Fruit fly (Drosophila melanogaster) whole organism, wandering third instar larva: ENCODE results near the gene obst-A.

Experiments used
- CG9705 ChIP-seq: fragments of 200-800 bp; sonication (Bioruptor generic); optimal IDR thresholded peaks from 2 replicates; lab custom pipeline; 2018; ENCODE audit warnings: missing biosample characterization, mild to moderate bottlenecking, missing genetic modification characterization
- Dfd ChIP-seq: fragments of >200 bp; optimal IDR thresholded peaks from 2 replicates; lab custom pipeline; 2017; ENCODE audit warnings: missing biosample characterization, missing genetic modification characterization
- HLH106 ChIP-seq: fragments of 200-800 bp; optimal IDR thresholded peaks from 3 replicates; lab custom pipeline; 2019; ENCODE audit warnings: missing biosample characterization, mild to moderate bottlenecking, missing genetic modification characterization, moderate library complexity
- Myc ChIP-seq: fragments of >200 bp; optimal IDR thresholded peaks from 2 replicates; lab custom pipeline; 2017
- Rel ChIP-seq, 2 experiments: fragments of 200-800 bp; sonication (Bioruptor generic) in 1 of 2; optimal IDR thresholded peaks; 2 replicates in 1 of 2; 3 replicates in 1 of 2; lab custom pipeline; 2016 to 2019; ENCODE audit warnings: mild to moderate bottlenecking in 2 of 2, missing biosample characterization in 2 of 2, missing genetic modification characterization in 2 of 2, moderate library complexity in 1 of 2
- Sp1 ChIP-seq: fragments of 200-800 bp; sonication (Bioruptor generic); optimal IDR thresholded peaks from 3 replicates; lab custom pipeline; 2019; ENCODE audit warnings: missing biosample characterization, mild to moderate bottlenecking, missing genetic modification characterization, moderate library complexity
- br ChIP-seq: fragments of 200-800 bp; sonication (Bioruptor generic); optimal IDR thresholded peaks from 2 replicates; lab custom pipeline; 2016; ENCODE audit warnings: missing biosample characterization, missing genetic modification characterization
- ey ChIP-seq: fragments of 200-800 bp; sonication (Bioruptor generic); optimal IDR thresholded peaks from 2 replicates; lab custom pipeline; 2016; ENCODE audit warnings: missing biosample characterization, missing genetic modification characterization
- foxo ChIP-seq, 2 experiments: fragments of 200-800 bp; sonication (Bioruptor generic); optimal IDR thresholded peaks; 2 replicates in 1 of 2; 3 replicates in 1 of 2; lab custom pipeline; 2016 to 2017; ENCODE audit warnings: missing biosample characterization in 2 of 2, missing genetic modification characterization in 2 of 2
- fru ChIP-seq: fragments of 200-800 bp; sonication (Bioruptor generic); optimal IDR thresholded peaks from 3 replicates; lab custom pipeline; 2016; ENCODE audit warnings: missing biosample characterization, mild to moderate bottlenecking, missing genetic modification characterization
- lola ChIP-seq: fragments of >200 bp; optimal IDR thresholded peaks from 2 replicates; lab custom pipeline; 2017; ENCODE audit warnings: missing biosample characterization, missing genetic modification characterization
- psq ChIP-seq: fragments of 200-800 bp; sonication (Bioruptor generic); optimal IDR thresholded peaks from 3 replicates; lab custom pipeline; 2017; ENCODE audit warnings: missing biosample characterization, mild to moderate bottlenecking, missing genetic modification characterization, moderate library complexity

- TF ChIP-seq lola (GFP tag; lab: Kevin White, UChicago) (no peak), Dfd (no peak), Myc (peak; percentile 12), Rel (GFP tag; optimal IDR thresholded peaks at IDR 0.05; lab: Kevin White, UChicago) (no peak), Rel (tag; optimal IDR thresholded peaks at IDR 0.05; lab: Kevin White, UChicago) (peak; percentile 14), br (GFP tag; lab: Kevin White, UChicago) (no peak), foxo (GFP tag; optimal IDR thresholded peaks at IDR 0.05; lab: Kevin White, UChicago) (peak in 1 of 2 experiments; percentile 7), CG9705 (GFP tag; lab: Kevin White, UChicago) (no peak), psq (GFP tag; lab: Kevin White, UChicago) (no peak), ey (GFP tag; lab: Kevin White, UChicago) (no peak), HLH106 (tag; lab: Kevin White, UChicago) (no peak), Sp1 (GFP tag; lab: Kevin White, UChicago) (no peak), fru (GFP tag; lab: Kevin White, UChicago) (no peak)
Measured at dm6 chrX:20251069-20251468, 11.4 kb downstream of the obst-A start, which contains the start of the genes CG17068 and Rab10.
